Worm (Caenorhabditis elegans): Measurements from ENCODE around the gene T19H12.3.

T19H12.3 gene

DNA sequence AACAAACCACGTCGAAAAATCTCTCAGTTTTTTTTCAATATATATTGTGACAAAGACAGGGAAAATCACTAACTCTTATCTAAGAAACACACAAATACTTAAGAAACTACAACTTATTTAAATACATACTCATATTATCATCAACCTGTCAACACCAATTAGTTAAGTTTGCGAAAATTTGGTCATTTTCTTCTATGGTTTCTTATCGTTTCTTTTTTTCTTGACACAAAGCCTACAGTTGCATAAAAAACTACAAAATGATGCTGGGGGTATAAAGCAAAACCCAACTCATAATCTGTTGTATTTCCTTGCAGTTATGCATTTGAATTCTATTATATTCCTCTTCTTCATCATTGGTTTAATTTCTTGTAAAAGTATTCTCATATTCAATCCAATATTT is 15.6 kb downstream of the T19H12.3 start, which contains the start of gene ugt-67:
TSS of gene ugt-67 (plus strand) at position 301 of the 400 bp plus-strand sequence.
- TF ChIP-seq flt-1 (GFP tag; IDR thresholded peaks at IDR 0.05) = no peak
- TF ChIP-seq T22C8.4 (GFP tag; IDR thresholded peaks at IDR 0.05) = no peak
- TF ChIP-seq ref-1 (GFP tag; conservative IDR thresholded peaks at IDR 0.05) = no peak
- TF ChIP-seq klf-2 (GFP tag; conservative IDR thresholded peaks at IDR 0.05) = no peak
- TF ChIP-seq ztf-23 (GFP tag; IDR thresholded peaks at IDR 0.05) = no peak
- no peak for TF ChIP-seq med-1 (GFP tag; optimal IDR thresholded peaks at IDR 0.05; ENCODE audit: insufficient read depth)
- TF ChIP-seq tab-1 (GFP tag; IDR thresholded peaks at IDR 0.05) = no peak
- TF ChIP-seq ztf-29 (GFP tag; IDR thresholded peaks at IDR 0.05) = no peak
- TF ChIP-seq cog-1 (tag; optimal IDR thresholded peaks at IDR 0.05) = no peak

DNA sequence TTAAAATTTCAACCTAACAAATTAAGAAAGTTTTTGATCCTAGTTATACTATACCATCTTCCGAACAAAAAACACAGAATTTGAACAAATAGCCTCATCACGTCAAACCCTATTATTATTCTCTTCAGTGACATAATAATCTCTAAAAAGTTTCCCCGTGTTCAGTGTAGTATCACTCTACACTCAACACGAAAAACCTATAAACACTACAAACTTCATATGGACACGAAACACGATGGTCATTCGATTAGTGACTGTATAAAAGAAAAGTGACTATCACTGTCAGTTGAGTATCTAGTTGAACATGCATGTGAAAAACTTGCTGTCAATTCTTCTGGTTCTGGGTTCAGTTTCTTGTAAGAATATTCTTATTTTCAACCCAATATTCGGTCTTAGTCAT is 18.2 kb downstream of the T19H12.3 start, which contains the start of gene ugt-8:
TSS of gene ugt-8 (plus strand) at position 235 of the 400 bp plus-strand sequence.
- TF ChIP-seq tab-1 (GFP tag; IDR thresholded peaks at IDR 0.05) = no peak

DNA sequence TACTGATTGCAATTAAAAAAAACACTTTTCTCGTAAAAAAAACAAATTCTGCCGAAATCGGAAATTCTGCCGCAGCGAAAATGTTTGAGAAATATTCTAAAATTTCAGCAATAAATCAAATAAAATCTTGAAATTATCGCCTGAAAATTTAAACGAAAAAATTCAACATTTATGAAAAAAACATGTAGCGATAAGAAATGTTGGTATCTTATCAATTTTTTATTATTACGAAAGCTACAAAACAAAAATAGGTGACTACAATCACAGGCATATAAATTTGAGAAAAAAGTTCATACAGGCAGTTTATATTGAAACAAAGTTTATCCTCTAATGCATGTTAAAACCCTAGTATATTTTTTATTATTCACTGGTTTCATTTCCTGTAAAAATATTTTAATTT is 20.5 kb downstream of the T19H12.3 start, which contains the start of gene ugt-14:
TSS of gene ugt-14 (plus strand) at position 301 of the 400 bp plus-strand sequence.
- no peak for TF ChIP-seq ztf-23 (GFP tag; IDR thresholded peaks at IDR 0.05)
- no peak for TF ChIP-seq ref-1 (GFP tag; conservative IDR thresholded peaks at IDR 0.05)
- no peak for TF ChIP-seq klf-2 (GFP tag; conservative IDR thresholded peaks at IDR 0.05)
- TF ChIP-seq flt-1 (GFP tag; IDR thresholded peaks at IDR 0.05) = no peak
- TF ChIP-seq tab-1 (GFP tag; IDR thresholded peaks at IDR 0.05) = no peak
- TF ChIP-seq ztf-29 (GFP tag; IDR thresholded peaks at IDR 0.05) = no peak
- TF ChIP-seq med-1 (GFP tag; optimal IDR thresholded peaks at IDR 0.05; ENCODE audit: insufficient read depth) = no peak
- TF ChIP-seq T22C8.4 (GFP tag; IDR thresholded peaks at IDR 0.05) = no peak
- no peak for TF ChIP-seq cog-1 (tag; optimal IDR thresholded peaks at IDR 0.05)

DNA sequence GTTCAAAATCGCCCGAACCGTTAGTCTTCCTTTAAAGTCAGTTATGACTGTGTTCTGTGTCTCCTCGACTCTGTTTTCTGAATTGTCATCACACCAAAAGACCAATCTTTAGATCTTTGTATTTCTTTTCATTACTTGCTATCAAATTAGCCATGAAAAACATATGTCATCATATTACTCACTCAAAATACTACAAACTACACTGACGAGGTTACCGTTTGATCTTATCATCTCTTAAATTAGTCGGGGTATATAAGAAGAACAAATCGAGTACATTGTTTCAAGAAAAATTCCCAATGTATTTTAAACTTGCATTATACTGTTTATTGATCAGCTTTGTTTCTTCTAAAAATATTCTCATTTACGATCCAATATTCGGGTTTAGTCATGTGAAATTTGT is 23.1 kb downstream of the T19H12.3 start, which contains the start of gene ugt-13:
TSS of gene ugt-13 (plus strand) at position 294 of the 400 bp plus-strand sequence.
- TF ChIP-seq med-1 (GFP tag; optimal IDR thresholded peaks at IDR 0.05; ENCODE audit: insufficient read depth) = no peak
- no peak for TF ChIP-seq klf-2 (GFP tag; conservative IDR thresholded peaks at IDR 0.05)
- TF ChIP-seq cog-1 (tag; optimal IDR thresholded peaks at IDR 0.05) = no peak
- no peak for TF ChIP-seq flt-1 (GFP tag; IDR thresholded peaks at IDR 0.05)
- TF ChIP-seq ztf-29 (GFP tag; IDR thresholded peaks at IDR 0.05) = no peak
- no peak for TF ChIP-seq ref-1 (GFP tag; conservative IDR thresholded peaks at IDR 0.05)
- no peak for TF ChIP-seq ztf-23 (GFP tag; IDR thresholded peaks at IDR 0.05)

DNA sequence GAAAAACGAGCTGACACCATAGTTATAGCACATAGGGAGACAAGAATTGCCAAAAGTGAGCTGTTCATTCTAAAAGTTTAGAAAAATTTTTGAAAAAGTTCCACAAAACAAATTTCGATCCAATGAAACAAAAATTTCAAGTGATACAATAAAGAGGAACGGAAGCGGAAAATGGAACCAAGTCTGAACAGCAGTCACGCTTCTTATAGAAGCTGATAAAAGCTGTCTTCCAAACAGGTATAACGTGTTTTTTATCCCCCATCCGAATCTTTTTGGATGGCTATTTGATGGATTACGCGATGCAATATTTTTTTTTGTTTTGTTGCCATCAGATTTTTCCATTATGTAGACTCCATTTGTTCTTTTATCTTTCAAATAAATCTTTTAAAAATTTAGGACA is 26.8 kb downstream of the T19H12.3 start, which contains the start of gene H23N18.5:
TSS of gene H23N18.5 (minus strand) at position 69 of the 400 bp plus-strand sequence.
- TF ChIP-seq cog-1 (tag; optimal IDR thresholded peaks at IDR 0.05) = no peak
- no peak for TF ChIP-seq ztf-29 (GFP tag; IDR thresholded peaks at IDR 0.05)
- TF ChIP-seq ztf-23 (GFP tag; IDR thresholded peaks at IDR 0.05) = no peak

DNA sequence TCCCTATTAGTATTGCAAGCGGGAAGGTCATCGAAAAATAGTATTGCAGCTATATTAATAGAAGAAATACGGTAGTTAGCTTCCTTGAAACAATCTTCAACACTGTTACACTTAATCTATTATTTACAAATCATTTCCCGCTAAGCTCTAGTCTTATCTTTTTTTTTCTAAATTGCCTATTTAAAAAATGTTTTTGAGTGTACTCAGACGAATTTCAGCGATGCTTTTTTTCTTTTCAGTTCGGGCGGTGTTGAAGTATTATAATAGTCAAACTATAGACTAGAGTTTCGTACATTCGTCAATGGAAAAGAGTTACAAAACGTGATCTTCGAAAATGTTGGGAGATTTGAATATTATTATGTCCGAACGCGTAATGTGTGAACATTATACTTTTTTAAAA is 28.4 kb downstream of the T19H12.3 start:
- TF ChIP-seq ztf-23 (GFP tag; IDR thresholded peaks at IDR 0.05) (no peak), tab-1 (GFP tag; IDR thresholded peaks at IDR 0.05) (no peak), ref-1 (GFP tag; conservative IDR thresholded peaks at IDR 0.05) (no peak), klf-2 (GFP tag; conservative IDR thresholded peaks at IDR 0.05) (no peak), ztf-29 (GFP tag; IDR thresholded peaks at IDR 0.05) (no peak), T22C8.4 (GFP tag; IDR thresholded peaks at IDR 0.05) (no peak), med-1 (GFP tag; optimal IDR thresholded peaks at IDR 0.05; ENCODE audit: insufficient read depth) (no peak), flt-1 (GFP tag; IDR thresholded peaks at IDR 0.05) (no peak), cog-1 (tag; optimal IDR thresholded peaks at IDR 0.05) (no peak)

DNA sequence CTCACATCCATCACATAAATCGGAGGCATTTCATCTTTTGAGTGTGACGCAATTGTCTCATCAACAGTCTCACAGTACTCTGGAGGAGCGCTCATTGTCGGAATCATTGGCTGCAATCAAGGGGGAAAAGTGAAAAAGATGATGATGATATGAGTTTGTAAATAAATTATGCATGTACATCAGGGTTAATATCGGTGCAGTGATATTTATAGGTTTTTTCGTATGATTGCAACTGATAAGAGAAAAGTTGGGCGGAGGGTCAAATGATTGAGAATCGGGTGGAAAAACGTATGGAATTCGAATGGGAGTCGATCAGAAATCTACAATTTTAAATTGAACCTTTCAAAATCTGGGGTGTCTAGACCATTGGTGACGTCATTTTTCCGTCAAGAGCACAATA is 29.4 kb downstream of the T19H12.3 start, which contains the start of gene H23N18.6:
TSS of gene H23N18.6 (minus strand) at position 201 of the 400 bp plus-strand sequence.
- TF ChIP-seq flt-1 (GFP tag; IDR thresholded peaks at IDR 0.05) (no peak), cog-1 (tag; optimal IDR thresholded peaks at IDR 0.05) (no peak), T22C8.4 (GFP tag; IDR thresholded peaks at IDR 0.05) (no peak), ztf-23 (GFP tag; IDR thresholded peaks at IDR 0.05) (no peak), med-1 (GFP tag; optimal IDR thresholded peaks at IDR 0.05; ENCODE audit: insufficient read depth) (no peak), klf-2 (GFP tag; conservative IDR thresholded peaks at IDR 0.05) (no peak), ztf-29 (GFP tag; IDR thresholded peaks at IDR 0.05) (no peak), ref-1 (GFP tag; conservative IDR thresholded peaks at IDR 0.05) (no peak), tab-1 (GFP tag; IDR thresholded peaks at IDR 0.05) (no peak)

DNA sequence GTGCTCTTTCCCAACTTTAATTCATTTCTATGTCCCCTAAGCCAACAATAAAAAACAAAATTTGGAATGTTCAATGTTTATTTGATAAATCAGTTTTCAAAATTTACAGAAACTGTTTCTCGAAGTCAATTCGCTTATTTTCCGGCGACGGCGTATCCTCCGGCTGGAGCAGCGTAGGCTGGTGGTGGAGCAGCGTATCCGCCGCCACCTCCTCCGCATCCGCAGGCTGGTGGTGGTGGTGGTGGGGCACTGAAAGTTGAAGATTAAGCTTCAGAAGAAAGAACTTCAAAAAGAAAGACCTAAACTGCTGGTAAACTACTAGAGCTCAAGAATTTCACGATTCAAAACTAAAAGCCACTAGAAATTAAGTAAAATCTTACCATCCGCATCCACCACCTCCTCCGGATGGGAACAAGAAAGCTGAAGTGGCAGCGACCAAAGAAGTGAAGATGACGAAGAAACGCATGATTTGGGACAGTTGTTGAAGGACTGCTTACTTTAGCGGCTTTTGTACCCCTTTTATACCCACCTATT is 32.7 kb downstream of the T19H12.3 start, which contains the start of gene C02E7.7:
TSS of gene C02E7.7 (minus strand) at position 484 of the 534 bp plus-strand sequence.
- TF ChIP-seq tab-1 (GFP tag; IDR thresholded peaks at IDR 0.05) (no peak), cog-1 (tag; optimal IDR thresholded peaks at IDR 0.05) (no peak), klf-2 (GFP tag; conservative IDR thresholded peaks at IDR 0.05) (no peak; the same call in 1 of the 2 replicates), T22C8.4 (GFP tag; IDR thresholded peaks at IDR 0.05) (no peak), ref-1 (GFP tag; conservative IDR thresholded peaks at IDR 0.05) (no peak), ztf-23 (GFP tag; IDR thresholded peaks at IDR 0.05) (no peak), flt-1 (GFP tag; IDR thresholded peaks at IDR 0.05) (no peak), med-1 (GFP tag; optimal IDR thresholded peaks at IDR 0.05; ENCODE audit: insufficient read depth) (no peak), ztf-29 (GFP tag; IDR thresholded peaks at IDR 0.05) (no peak)

DNA sequence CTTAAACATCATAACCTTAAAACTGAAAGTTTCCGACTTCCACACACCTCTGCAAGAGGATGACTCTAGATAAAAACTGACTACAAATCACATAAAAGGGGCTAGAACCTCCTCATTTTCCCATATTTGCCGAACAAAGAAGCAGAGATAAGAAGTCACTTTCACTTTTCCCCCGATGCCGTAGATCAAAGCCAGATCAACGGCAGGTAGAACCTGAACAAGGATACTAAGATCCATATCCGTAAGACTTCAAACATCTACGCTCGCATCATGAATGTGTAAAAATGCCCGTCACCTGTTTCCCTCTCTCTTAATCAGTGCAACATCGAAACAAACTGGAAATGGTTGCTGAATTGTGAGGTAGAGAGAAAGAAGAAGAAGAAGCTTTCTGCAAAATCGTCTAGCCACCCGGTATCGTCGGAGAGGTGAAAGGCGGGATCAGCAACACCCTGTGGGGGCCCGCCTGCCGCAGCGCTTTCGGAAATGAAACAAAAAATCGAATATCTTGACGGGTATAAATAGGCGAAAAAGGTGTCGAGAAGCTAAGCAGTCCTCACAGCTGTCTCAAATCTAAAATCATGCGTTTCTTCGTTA is 33.3 kb downstream of the T19H12.3 start, which contains the start of gene C02E7.6:
TSS of gene C02E7.6 (plus strand) at position 544 of the 594 bp plus-strand sequence.
- TF ChIP-seq T22C8.4 (GFP tag; IDR thresholded peaks at IDR 0.05) (no peak), med-1 (GFP tag; optimal IDR thresholded peaks at IDR 0.05; ENCODE audit: insufficient read depth) (no peak)

DNA sequence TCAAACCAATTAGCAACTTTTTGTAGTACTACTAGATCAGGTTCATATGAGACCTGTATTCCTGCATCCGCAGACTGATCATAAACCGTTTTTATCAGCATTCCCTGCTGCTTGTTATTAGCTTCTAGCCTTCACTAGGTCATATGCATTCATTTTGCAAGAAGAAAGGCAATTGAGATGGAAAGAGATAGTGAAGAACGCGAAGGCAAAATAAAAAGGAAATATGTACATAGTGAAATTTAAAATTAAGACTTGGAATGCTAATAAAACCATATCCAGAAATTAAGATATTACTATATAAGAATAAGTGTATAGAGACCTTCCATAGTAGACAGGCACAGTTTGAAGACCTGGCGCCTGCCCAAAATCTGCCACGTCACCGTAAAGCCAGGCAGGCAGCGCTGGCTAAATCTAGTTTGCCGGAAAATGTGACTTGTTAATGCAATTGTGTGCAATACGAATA is 35.2 kb downstream of the T19H12.3 start, which contains the start of the genes C02E7.8 and srh-23:
TSS of gene C02E7.8 (minus strand) at position 101 of the 463 bp plus-strand sequence.
TSS of gene srh-23 (plus strand) at position 413 of the 463 bp plus-strand sequence.
- TF ChIP-seq ztf-29 (GFP tag; IDR thresholded peaks at IDR 0.05) (no peak), tab-1 (GFP tag; IDR thresholded peaks at IDR 0.05) (no peak), cog-1 (tag; optimal IDR thresholded peaks at IDR 0.05) (no peak)

Data from whole organism, midembryonic.